Worm (Caenorhabditis elegans): ENCODE measurements around the gene F31D4.5.

DNA sequence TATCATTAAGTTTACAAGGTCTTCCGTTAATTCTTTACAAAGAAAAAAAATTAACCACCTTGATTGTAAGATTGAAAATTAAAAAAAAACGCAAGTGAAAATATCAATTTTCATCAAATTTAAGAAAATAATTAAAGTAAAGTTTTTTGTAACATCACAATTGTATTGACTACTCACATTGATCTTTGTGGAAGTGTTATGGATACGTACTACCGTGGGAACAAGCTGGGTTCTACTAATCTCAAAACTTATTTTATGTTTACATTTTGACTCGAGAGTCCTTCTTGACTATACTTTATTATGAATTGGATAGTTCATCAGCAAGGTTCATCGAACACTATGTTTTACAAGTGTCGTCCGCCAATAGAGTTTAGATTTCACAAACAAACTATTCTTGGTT is 24.4 kb upstream of the F31D4.5 start, which contains the start of gene num-1:
- TF ChIP-seq fos-1 (tag; optimal IDR thresholded peaks at IDR 0.05): no peak
- no peak for TF ChIP-seq ceh-9 (tag; optimal IDR thresholded peaks at IDR 0.05)
- TF ChIP-seq aly-2 (tag; optimal IDR thresholded peaks at IDR 0.05): no peak
- no peak for TF ChIP-seq sea-2 (GFP tag; optimal IDR thresholded peaks at IDR 0.05)

Measured in whole organism, L3 larva.